Worm (Caenorhabditis elegans): ENCODE measurements around the gene str-204.

str-204 gene

DNA sequence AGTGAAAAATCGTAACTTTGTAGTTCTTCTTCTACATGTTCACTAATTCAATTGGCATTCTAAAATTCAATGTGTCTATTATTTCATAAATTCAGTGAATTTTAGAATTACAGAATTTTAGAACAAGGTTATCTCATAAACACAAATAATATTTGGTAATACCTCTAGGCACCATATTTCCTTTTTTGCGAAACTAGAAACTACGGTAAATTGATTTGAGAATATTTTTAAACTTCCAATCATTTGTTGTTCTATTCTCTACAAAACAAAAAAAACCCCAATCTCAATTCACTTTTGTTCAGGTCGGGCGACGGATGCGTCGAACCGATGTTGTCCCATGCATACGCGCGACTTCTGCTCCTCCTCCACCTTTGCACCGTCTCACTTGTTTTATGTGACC lies 40.4 kb downstream of the str-204 start, which contains the start of gene F09G2.1:
F09G2.1 (plus strand) TSS at position 301 of the 400 bp plus-strand sequence.
- TF ChIP-seq C08G9.2 (tag; optimal IDR thresholded peaks at IDR 0.05) (no peak), ahr-1 (tag; optimal IDR thresholded peaks at IDR 0.05) (no peak), ceh-2 (tag; optimal IDR thresholded peaks at IDR 0.05) (no peak), ceh-24 (tag; optimal IDR thresholded peaks at IDR 0.05) (no peak), gmeb-2 (tag; optimal IDR thresholded peaks at IDR 0.05) (no peak), ceh-14 (tag; optimal IDR thresholded peaks at IDR 0.05) (no peak), hlh-30 (tag; optimal IDR thresholded peaks at IDR 0.05; ENCODE audit: insufficient read depth) (no peak), ceh-22 (tag; optimal IDR thresholded peaks at IDR 0.05) (no peak), ceh-30 (tag; optimal IDR thresholded peaks at IDR 0.05) (no peak), syd-9 (tag; optimal IDR thresholded peaks at IDR 0.05) (no peak), Y22D7AL.16 (tag; optimal IDR thresholded peaks at IDR 0.05) (no peak), pha-2 (tag; optimal IDR thresholded peaks at IDR 0.05) (no peak), ceh-6 (GFP tag; optimal IDR thresholded peaks at IDR 0.05) (no peak), K02D7.2 (tag; optimal IDR thresholded peaks at IDR 0.05) (no peak), T23F11.4 (GFP tag; optimal IDR thresholded peaks at IDR 0.05) (no peak), pat-9 (tag; optimal IDR thresholded peaks at IDR 0.05) (no peak)

DNA sequence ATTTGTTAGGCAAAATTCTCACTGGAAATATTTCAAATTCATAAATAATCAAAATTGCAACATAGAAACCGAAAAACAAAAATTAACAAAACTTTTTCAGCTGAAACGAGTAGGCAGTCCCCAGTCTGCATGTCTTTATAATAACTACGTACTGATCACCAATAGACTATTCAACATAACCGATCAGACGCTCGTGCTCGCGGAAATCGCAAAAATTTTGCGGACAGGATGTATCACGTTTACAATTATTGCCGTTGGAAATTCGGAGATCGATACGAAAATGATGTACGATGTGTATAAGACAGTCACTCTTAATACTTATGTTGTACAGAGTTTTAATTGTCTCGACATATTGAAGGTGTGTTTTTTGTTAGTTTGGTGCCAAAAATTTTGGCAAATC lies 41.9 kb downstream of the str-204 start:
- TF ChIP-seq nhr-11 (tag; optimal IDR thresholded peaks at IDR 0.05) (no peak), ref-2 (tag; optimal IDR thresholded peaks at IDR 0.05) (no peak), elt-4 (tag; optimal IDR thresholded peaks at IDR 0.05) (no peak), ttx-3 (tag; optimal IDR thresholded peaks at IDR 0.05) (no peak), C08G9.2 (tag; optimal IDR thresholded peaks at IDR 0.05) (no peak)

DNA sequence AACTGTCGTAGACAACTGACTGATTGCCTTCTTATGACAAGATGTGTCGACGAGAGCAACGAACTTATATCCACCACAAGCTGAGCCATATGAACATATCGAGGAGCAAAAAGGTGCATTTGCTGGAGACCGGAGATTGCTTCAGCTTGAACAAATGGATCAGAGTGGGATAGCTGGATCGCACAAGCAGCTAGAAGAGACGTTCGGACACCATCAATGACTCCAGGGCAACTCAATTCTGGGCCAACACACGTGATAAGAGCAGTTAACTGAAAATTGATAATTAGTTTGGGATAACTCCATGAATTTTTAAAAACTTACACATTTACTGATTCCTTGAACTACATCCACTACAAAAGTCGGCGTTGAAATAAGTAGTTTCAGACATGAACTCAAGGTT lies 49.5 kb downstream of the str-204 start:
- TF ChIP-seq odd-2 (tag; optimal IDR thresholded peaks at IDR 0.05) (no peak), gmeb-2 (tag; optimal IDR thresholded peaks at IDR 0.05) (no peak), nhr-11 (tag; optimal IDR thresholded peaks at IDR 0.05) (no peak), madf-2 (tag; optimal IDR thresholded peaks at IDR 0.05) (no peak), hlh-15 (tag; optimal IDR thresholded peaks at IDR 0.05) (no peak), K02D7.2 (tag; optimal IDR thresholded peaks at IDR 0.05) (no peak), nfya-1 (tag; optimal IDR thresholded peaks at IDR 0.05) (no peak), ceh-48 (tag; optimal IDR thresholded peaks at IDR 0.05) (no peak), ama-1 (optimal IDR thresholded peaks at IDR 0.05) (no peak), ceh-6 (GFP tag; optimal IDR thresholded peaks at IDR 0.05) (no peak), ceh-2 (tag; optimal IDR thresholded peaks at IDR 0.05) (no peak), hlh-6 (tag; optimal IDR thresholded peaks at IDR 0.05) (no peak), pat-9 (tag; optimal IDR thresholded peaks at IDR 0.05) (no peak), unc-55 (GFP tag; optimal IDR thresholded peaks at IDR 0.05) (no peak), ref-2 (tag; optimal IDR thresholded peaks at IDR 0.05) (no peak), ceh-34 (tag; optimal IDR thresholded peaks at IDR 0.05) (no peak), zip-5 (tag; optimal IDR thresholded peaks at IDR 0.05) (no peak)

All from whole organism, late embryonic.